Fruit fly (Drosophila melanogaster) whole organism, embryonic: Measurements from ENCODE around the gene Or67d.

Experiments used
- ATbp ChIP-seq: fragments of 200-800 bp; sonication (Bioruptor generic); optimal IDR thresholded peaks from 2 replicates; lab custom pipeline; 2017; ENCODE audit warnings: missing biosample characterization, mild to moderate bottlenecking, missing genetic modification characterization, missing genetic modification reagents
- Antp ChIP-seq: fragments of 200-800 bp; sonication (Bioruptor generic); optimal IDR thresholded peaks from 3 replicates; lab custom pipeline; 2016; ENCODE audit warnings: missing biosample characterization, missing genetic modification characterization
- Asciz ChIP-seq: fragments of 200-800 bp; sonication (Bioruptor generic); optimal IDR thresholded peaks from 2 replicates; lab custom pipeline; 2017; ENCODE audit warnings: missing biosample characterization, mild to moderate bottlenecking, missing genetic modification characterization, missing genetic modification reagents
- Bteb2 ChIP-seq: fragments of 200-800 bp; sonication (Bioruptor generic); optimal IDR thresholded peaks from 2 replicates; lab custom pipeline; 2016; ENCODE audit warnings: missing biosample characterization, missing genetic modification characterization
- CG12155 ChIP-seq: fragments of 200-800 bp; sonication (Bioruptor generic); optimal IDR thresholded peaks from 3 replicates; lab custom pipeline; 2016; ENCODE audit warnings: missing biosample characterization, missing genetic modification characterization
- CG12769 ChIP-seq: fragments of 200-800 bp; sonication (Bioruptor generic); optimal IDR thresholded peaks from 2 replicates; lab custom pipeline; 2019; ENCODE audit warnings: missing biosample characterization, mild to moderate bottlenecking, missing genetic modification characterization, moderate library complexity
- CG17328 ChIP-seq: fragments of 200-800 bp; sonication (Bioruptor generic); IDR thresholded peaks from 2 replicates; pipeline ENCODE4 v1.3.6; 2022; ENCODE audit warnings: missing biosample characterization, missing genetic modification characterization
- CG17829 ChIP-seq: fragments of 200-800 bp; optimal IDR thresholded peaks from 2 replicates; lab custom pipeline; 2019; ENCODE audit warnings: missing biosample characterization, mild to moderate bottlenecking, missing genetic modification characterization, moderate library complexity
- CG17912 ChIP-seq: fragments of 200-800 bp; sonication (Bioruptor generic); optimal IDR thresholded peaks from 2 replicates; lab custom pipeline; 2018; ENCODE audit warnings: missing biosample characterization, mild to moderate bottlenecking, missing genetic modification characterization
- CG2129 ChIP-seq: fragments of 200-800 bp; sonication (Bioruptor generic); IDR thresholded peaks from 2 replicates; pipeline ENCODE4 v1.3.6; 2022; ENCODE audit warnings: missing biosample characterization, missing genetic modification characterization; ENCODE audit not compliant: partially characterized antibody
- CG2678 ChIP-seq: fragments of 200-800 bp; sonication (Bioruptor generic); optimal IDR thresholded peaks from 3 replicates; lab custom pipeline; 2019; ENCODE audit warnings: missing biosample characterization, mild to moderate bottlenecking, missing genetic modification characterization, moderate library complexity
- CG32772 ChIP-seq: fragments of 200-800 bp; sonication (Bioruptor generic); IDR thresholded peaks from 2 replicates; pipeline ENCODE4 v1.3.6; 2022; ENCODE audit warnings: missing biosample characterization, missing genetic modification characterization
- CG34422 ChIP-seq: fragments of 200-800 bp; sonication (Bioruptor generic); IDR thresholded peaks from 3 replicates; pipeline ENCODE4 v1.3.6; 2022; ENCODE audit warnings: missing biosample characterization, missing genetic modification characterization
- CG8290 ChIP-seq, 3 experiments: fragments of 200-800 bp; sonication (Bioruptor generic); optimal IDR thresholded peaks; 2 replicates each; lab custom pipeline; 2016 to 2019; ENCODE audit warnings: missing biosample characterization in 3 of 3, missing genetic modification characterization in 3 of 3, mild to moderate bottlenecking in 2 of 3, moderate library complexity in 1 of 3
- CG9932 ChIP-seq: fragments of 200-800 bp; sonication (Bioruptor generic); IDR thresholded peaks from 2 replicates; pipeline ENCODE4 v1.3.6; 2022; ENCODE audit warnings: missing biosample characterization, missing genetic modification characterization
- CoRest ChIP-seq: fragments of 200-800 bp; sonication (Bioruptor generic); optimal IDR thresholded peaks from 3 replicates; lab custom pipeline; 2018; ENCODE audit warnings: missing biosample characterization, mild to moderate bottlenecking, missing genetic modification characterization, moderate library complexity
- D19A ChIP-seq: fragments of 200-800 bp; optimal IDR thresholded peaks from 3 replicates; lab custom pipeline; 2019; ENCODE audit warnings: missing biosample characterization, mild to moderate bottlenecking, missing genetic modification characterization, moderate library complexity
- Dll ChIP-seq: fragments of 200-800 bp; sonication (Bioruptor generic); IDR thresholded peaks from 4 replicates; pipeline ENCODE4 v1.3.6; 2022; ENCODE audit warnings: missing biosample characterization, missing genetic modification characterization; ENCODE audit not compliant: partially characterized antibody
- HmgD ChIP-seq: fragments of 200-800 bp; sonication (Bioruptor generic); optimal IDR thresholded peaks from 3 replicates; lab custom pipeline; 2016; ENCODE audit warnings: missing biosample characterization, missing genetic modification characterization
- Hr39 ChIP-seq: fragments of >200 bp; optimal IDR thresholded peaks from 2 replicates; lab custom pipeline; 2017
- MESR4 ChIP-seq: fragments of 200-800 bp; sonication (Bioruptor generic); optimal IDR thresholded peaks from 2 replicates; lab custom pipeline; 2018; ENCODE audit warnings: missing biosample characterization, mild to moderate bottlenecking, missing genetic modification characterization, moderate library complexity
- Med ChIP-seq: fragments of 200-800 bp; sonication (Bioruptor generic); peaks from one replicate; lab custom pipeline; 2016; ENCODE audit warnings: missing biosample characterization, missing genetic modification characterization, mild to moderate bottlenecking, inconsistent platforms, moderate library complexity
- Pdp1 ChIP-seq, 2 experiments: fragments of 200-800 bp; sonication (Bioruptor generic); optimal IDR thresholded peaks; 3 replicates each; lab custom pipeline; 2016; ENCODE audit warnings: missing biosample characterization in 2 of 2, missing genetic modification characterization in 2 of 2, mild to moderate bottlenecking in 1 of 2, moderate library complexity in 1 of 2
- Sox100B ChIP-seq: fragments of 200-800 bp; sonication (Bioruptor generic); optimal IDR thresholded peaks from 3 replicates; lab custom pipeline; 2018; ENCODE audit warnings: missing biosample characterization, mild to moderate bottlenecking, missing genetic modification characterization
- YL-1 ChIP-seq: fragments of 200-800 bp; sonication (Bioruptor generic); optimal IDR thresholded peaks from 3 replicates; lab custom pipeline; 2017; ENCODE audit warnings: missing biosample characterization, mild to moderate bottlenecking, missing genetic modification characterization
- ac ChIP-seq: fragments of 200-800 bp; sonication (Bioruptor generic); optimal IDR thresholded peaks from 3 replicates; lab custom pipeline; 2017; ENCODE audit warnings: missing biosample characterization, mild to moderate bottlenecking, missing genetic modification characterization
- ara ChIP-seq: fragments of 200-800 bp; sonication (Bioruptor generic); IDR thresholded peaks from 2 replicates; pipeline ENCODE4 v1.3.6; 2022; ENCODE audit warnings: missing biosample characterization, missing genetic modification characterization
- bab2 ChIP-seq: fragments of 200-800 bp; sonication (Bioruptor generic); optimal IDR thresholded peaks from 2 replicates; lab custom pipeline; 2016; ENCODE audit warnings: missing biosample characterization, missing genetic modification characterization
- bbx ChIP-seq: fragments of 200-800 bp; sonication (Bioruptor generic); IDR thresholded peaks from 2 replicates; pipeline ENCODE4 v1.3.6; 2022; ENCODE audit warnings: missing biosample characterization, missing genetic modification characterization; ENCODE audit not compliant: partially characterized antibody
- bcd ChIP-seq: fragments of 200-800 bp; sonication (Bioruptor generic); optimal IDR thresholded peaks from 2 replicates; lab custom pipeline; 2017; ENCODE audit warnings: missing biosample characterization, mild to moderate bottlenecking, missing genetic modification characterization
- chinmo ChIP-seq: fragments of 200-800 bp; sonication (Bioruptor generic); IDR thresholded peaks from 4 replicates; pipeline ENCODE4 v1.3.6; 2022; ENCODE audit warnings: missing biosample characterization, missing genetic modification characterization; ENCODE audit not compliant: partially characterized antibody
- crol ChIP-seq: fragments of 200-800 bp; sonication (Bioruptor generic); IDR thresholded peaks from 2 replicates; pipeline ENCODE4 v1.3.6; 2022; ENCODE audit warnings: missing biosample characterization, missing genetic modification characterization
- gcm ChIP-seq: fragments of 200-800 bp; sonication (Bioruptor generic); optimal IDR thresholded peaks from 2 replicates; lab custom pipeline; 2019; ENCODE audit warnings: missing biosample characterization, mild to moderate bottlenecking, missing genetic modification characterization, moderate library complexity
- grn ChIP-seq: fragments of 200-800 bp; sonication (Bioruptor generic); optimal IDR thresholded peaks from 3 replicates; lab custom pipeline; 2017; ENCODE audit warnings: missing biosample characterization, missing genetic modification characterization
- jumu ChIP-seq: fragments of 200-800 bp; sonication (Bioruptor generic); optimal IDR thresholded peaks from 3 replicates; lab custom pipeline; 2016; ENCODE audit warnings: missing biosample characterization, missing genetic modification characterization
- kah ChIP-seq: fragments of 200-800 bp; sonication (Bioruptor generic); optimal IDR thresholded peaks from 2 replicates; lab custom pipeline; 2018; ENCODE audit warnings: missing biosample characterization, mild to moderate bottlenecking, missing genetic modification characterization
- lola ChIP-seq, 3 experiments: fragments of >200 bp in 2 of 3; fragments of 200-800 bp in 1 of 3; sonication (Bioruptor generic) in 1 of 3; optimal IDR thresholded peaks; 2 replicates each; lab custom pipeline; 2017 to 2019; ENCODE audit warnings: missing biosample characterization in 3 of 3, missing genetic modification characterization in 3 of 3, mild to moderate bottlenecking in 1 of 3, moderate library complexity in 1 of 3
- sd ChIP-seq: fragments of 200-800 bp; sonication (Bioruptor generic); optimal IDR thresholded peaks from 3 replicates; lab custom pipeline; 2018; ENCODE audit warnings: missing biosample characterization, mild to moderate bottlenecking, missing genetic modification characterization, moderate library complexity
- sr ChIP-seq: fragments of 200-800 bp; sonication (Bioruptor generic); IDR thresholded peaks from 3 replicates; pipeline ENCODE4 v1.3.6; 2022; ENCODE audit warnings: missing biosample characterization, missing genetic modification characterization

The Or67d gene

dm6 chr3L:10272904-10273303, at the start of gene Or67d:
TSS of gene Or67d (plus strand) at chr3L:10273204.
- TF ChIP-seq chinmo (GFP tag; lab: Robert Waterston, UW) = no peak
- TF ChIP-seq CG12155 (GFP tag; lab: Kevin White, UChicago) = no peak
- TF ChIP-seq CG17912 (GFP tag; lab: Kevin White, UChicago) = no peak
- no peak for TF ChIP-seq lola (GFP tag; optimal IDR thresholded peaks at IDR 0.05; lab: Kevin White, UChicago)
- no peak for TF ChIP-seq Antp
- no peak for TF ChIP-seq CoRest (tag; lab: Kevin White, UChicago)
- TF ChIP-seq CG2129 (GFP tag; lab: Robert Waterston, UW) = no peak
- no peak for TF ChIP-seq HmgD (GFP tag; lab: Kevin White, UChicago)
- no peak for TF ChIP-seq Bteb2 (GFP tag; lab: Kevin White, UChicago)
- no peak for TF ChIP-seq CG17829

dm6 chr3L:10223397-10223796, 49.6 kb upstream of the Or67d start:
- TF ChIP-seq gcm (GFP tag; lab: Kevin White, UChicago) (no peak), ATbp (GFP tag; lab: Kevin White, UChicago) (peak; percentile 6), grn (peak; percentile 17), Asciz (GFP tag; lab: Kevin White, UChicago) (peak; percentile 8)
- TF ChIP-seq, all 482 proteins: peak for 3

- TF ChIP-seq Med (GFP tag; lab: Kevin White, UChicago) (peak; percentile 47), CG32772 (GFP tag; lab: Robert Waterston, UW) (no peak), bcd (no peak), D19A (tag; lab: Kevin White, UChicago) (peak; percentile 5), bbx (GFP tag; lab: Robert Waterston, UW) (peak; percentile 24; the same call in 1 of the 2 replicates), ara (0 out of 2 replicates have a peak, but pooled peaks have one; percentile 4), crol (GFP tag; lab: Robert Waterston, UW) (peak; percentile 91), CG34422 (GFP tag; lab: Robert Waterston, UW) (peak; percentile 41; the same call in 1 of the 3 replicates), Hr39 (lab: Kevin White, UChicago) (peak; percentile 39), CG12769 (tag; lab: Kevin White, UChicago) (peak; percentile 2), CG17328 (0 out of 2 replicates have a peak, but pooled peaks have one; percentile 16), CG2129 (GFP tag; lab: Robert Waterston, UW) (no peak), Pdp1 (GFP tag; optimal IDR thresholded peaks at IDR 0.05; lab: Kevin White, UChicago) (peak in 1 of 2 experiments; percentile 19), sd (tag; lab: Kevin White, UChicago) (peak; percentile 64), CG8290 (GFP tag; optimal IDR thresholded peaks at IDR 0.05; lab: Kevin White, UChicago) (no peak), CG8290 (tag; optimal IDR thresholded peaks at IDR 0.05; lab: Kevin White, UChicago) (peak in 1 of 2 experiments; percentile 9), ac (GFP tag; lab: Kevin White, UChicago) (no peak), jumu (GFP tag; lab: Kevin White, UChicago) (no peak), Sox100B (no peak), YL-1 (GFP tag; lab: Kevin White, UChicago) (peak; percentile 13), MESR4 (GFP tag; lab: Kevin White, UChicago) (peak; percentile 35), sr (0 out of 3 replicates have a peak, but pooled peaks have one; percentile 35), kah (no peak), bab2 (GFP tag; lab: Kevin White, UChicago) (no peak), CG9932 (GFP tag; lab: Robert Waterston, UW) (0 out of 2 replicates have a peak, but pooled peaks have one; percentile 17), Dll (GFP tag; lab: Robert Waterston, UW) (0 out of 4 replicates have a peak, but pooled peaks have one; percentile 40), CG2678 (tag; lab: Kevin White, UChicago) (no peak)
Observed at dm6 chr3L:10224470-10225213, 48.4 kb upstream of the Or67d start.
